Worm (Caenorhabditis elegans): Measurements from ENCODE around the gene C35A5.5.
A peak's percentile ranks its signal among the peaks of the same experiment; 100 is the strongest.

Gene C35A5.5

ce11 chrV:10505553-10505952 lies at the start of gene C35A5.5:
C35A5.5 (plus strand) TSS chrV:10505853.
- no peak for TF ChIP-seq nhr-47 (tag; optimal IDR thresholded peaks at IDR 0.05)

ce11 chrV:10457247-10457646 lies 48.4 kb upstream of the C35A5.5 start, which contains the start of gene F22E12.1:
F22E12.1 (minus strand) TSS chrV:10457347.
- TF ChIP-seq hlh-17 (GFP tag; optimal IDR thresholded peaks at IDR 0.05; ENCODE audit: borderline replicate concordance) (no peak), sox-4 (tag; optimal IDR thresholded peaks at IDR 0.05) (no peak), F16B12.6 (tag; optimal IDR thresholded peaks at IDR 0.05) (no peak), C04F5.9 (tag; optimal IDR thresholded peaks at IDR 0.05) (no peak), aha-1 (tag; optimal IDR thresholded peaks at IDR 0.05) (no peak), ets-5 (GFP tag; IDR thresholded peaks at IDR 0.05) (no peak), fkh-4 (tag; optimal IDR thresholded peaks at IDR 0.05; ENCODE audit: borderline replicate concordance) (no peak), nhr-12 (tag; optimal IDR thresholded peaks at IDR 0.05) (no peak), nhr-28 (tag; optimal IDR thresholded peaks at IDR 0.05) (no peak), dsc-1 (tag; optimal IDR thresholded peaks at IDR 0.05) (no peak), mef-2 (tag; optimal IDR thresholded peaks at IDR 0.05) (no peak), sptf-1 (tag; optimal IDR thresholded peaks at IDR 0.05) (no peak), nhr-19 (GFP tag; conservative IDR thresholded peaks at IDR 0.05) (no peak)

- peak; percentile 24; the same call in 1 of the 2 replicates for TF ChIP-seq grh-1 (GFP tag; IDR thresholded peaks at IDR 0.05)
- TF ChIP-seq hlh-17 (GFP tag; optimal IDR thresholded peaks at IDR 0.05; ENCODE audit: borderline replicate concordance): no peak
- no peak for TF ChIP-seq unc-62 (GFP tag; optimal IDR thresholded peaks at IDR 0.05)
- TF ChIP-seq ceh-63 (GFP tag; optimal IDR thresholded peaks at IDR 0.05): no peak
- TF ChIP-seq blmp-1 (tag; optimal IDR thresholded peaks at IDR 0.05): peak; percentile 70
- TF ChIP-seq fkh-10 (GFP tag; optimal IDR thresholded peaks at IDR 0.05): no peak
- no peak for TF ChIP-seq zip-4 (GFP tag; optimal IDR thresholded peaks at IDR 0.05)
- TF ChIP-seq dsc-1 (tag; optimal IDR thresholded peaks at IDR 0.05): no peak
- TF ChIP-seq ama-1 (optimal IDR thresholded peaks at IDR 0.05): no peak
- no peak for TF ChIP-seq aly-2 (tag; optimal IDR thresholded peaks at IDR 0.05)
- TF ChIP-seq dpl-1 (GFP tag; optimal IDR thresholded peaks at IDR 0.05): no peak
- no peak for TF ChIP-seq lin-13 (GFP tag; optimal IDR thresholded peaks at IDR 0.05)
- TF ChIP-seq efl-1 (optimal IDR thresholded peaks at IDR 0.05): no peak
- no peak for TF ChIP-seq efl-1 (GFP tag; optimal IDR thresholded peaks at IDR 0.05 in 1 of 2)
- TF ChIP-seq jun-1 (tag; optimal IDR thresholded peaks at IDR 0.05): no peak
- no peak for TF ChIP-seq C04F5.9 (tag; optimal IDR thresholded peaks at IDR 0.05)
- TF ChIP-seq ceh-82 (tag; optimal IDR thresholded peaks at IDR 0.05): no peak
- TF ChIP-seq rnt-1 (tag; optimal IDR thresholded peaks at IDR 0.05): no peak
- peak; percentile 31 for TF ChIP-seq nhr-20 (tag; optimal IDR thresholded peaks at IDR 0.05)
- TF ChIP-seq efl-3 (GFP tag; optimal IDR thresholded peaks at IDR 0.05): no peak
- peak; percentile 90 for TF ChIP-seq nhr-85 (tag)
- no peak for TF ChIP-seq nhr-84 (tag; optimal IDR thresholded peaks at IDR 0.05)
- no peak for TF ChIP-seq unc-86 (tag; optimal IDR thresholded peaks at IDR 0.05)
- no peak for TF ChIP-seq fos-1 (tag; optimal IDR thresholded peaks at IDR 0.05)
- TF ChIP-seq nhr-71 (tag; optimal IDR thresholded peaks at IDR 0.05): peak; percentile 37
- TF ChIP-seq lin-39 (tag; optimal IDR thresholded peaks at IDR 0.05): no peak
- TF ChIP-seq egl-13 (tag; optimal IDR thresholded peaks at IDR 0.05): no peak
- TF ChIP-seq sptf-1 (tag; optimal IDR thresholded peaks at IDR 0.05): no peak
- no peak for TF ChIP-seq lin-15B (tag; optimal IDR thresholded peaks at IDR 0.05)
- no peak for TF ChIP-seq zag-1 (tag; optimal IDR thresholded peaks at IDR 0.05)
- TF ChIP-seq snu-23 (GFP tag; optimal IDR thresholded peaks at IDR 0.05): peak; percentile 30
- TF ChIP-seq lsy-2 (tag; optimal IDR thresholded peaks at IDR 0.05): peak in 1 of 2 experiments; percentile 29
- TF ChIP-seq elt-3 (tag; optimal IDR thresholded peaks at IDR 0.05): peak in 3 of 6 experiments; percentile 25 to 86 (median 69)
- TF ChIP-seq unc-98 (GFP tag; IDR thresholded peaks at IDR 0.05): no peak
- no peak for TF ChIP-seq nhr-11 (tag; optimal IDR thresholded peaks at IDR 0.05)
- no peak for TF ChIP-seq mdl-1 (tag; optimal IDR thresholded peaks at IDR 0.05)
- peak; percentile 74 for TF ChIP-seq lin-14 (GFP tag; optimal IDR thresholded peaks at IDR 0.05)
- TF ChIP-seq nhr-19 (GFP tag; conservative IDR thresholded peaks at IDR 0.05): no peak; the same call in 1 of the 2 replicates
- TF ChIP-seq unc-130 (tag; optimal IDR thresholded peaks at IDR 0.05): no peak
These were observed 45.0 kb upstream of the C35A5.5 start for ce11 chrV:10460685-10461084.

All from whole organism, L1 larva.